Fruit fly (Drosophila melanogaster): Measurements from ENCODE around the gene wac.

Gene wac

DNA sequence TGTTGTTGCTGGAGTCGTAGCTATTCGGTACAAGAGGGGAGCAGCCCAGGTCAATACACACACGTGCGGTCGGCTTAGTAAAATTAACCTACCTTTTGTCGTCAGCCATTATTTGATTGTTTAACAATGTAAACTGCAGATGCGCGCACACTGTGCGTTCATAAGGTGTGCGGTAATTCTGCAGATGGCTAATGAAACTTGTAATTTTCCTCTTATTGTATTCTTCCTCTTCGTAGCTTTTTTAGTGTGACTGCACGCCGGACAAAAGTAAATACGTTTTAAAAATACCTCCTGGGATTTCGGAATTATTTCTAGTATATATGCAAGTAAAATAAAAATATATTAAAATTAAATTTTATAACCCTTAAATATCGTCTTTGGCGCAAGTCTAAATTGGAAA, 46.8 kb upstream of the wac start, which contains the start of gene Prp4k (continued):
- TF ChIP-seq lbe (GFP tag; optimal IDR thresholded peaks at IDR 0.05): no peak
- no peak for TF ChIP-seq CG17328 (GFP tag; IDR thresholded peaks at IDR 0.05)
- TF ChIP-seq Spps (tag; optimal IDR thresholded peaks at IDR 0.05): no peak
- no peak for TF ChIP-seq inv (GFP tag; IDR thresholded peaks at IDR 0.05; ENCODE audit: partially characterized antibody)
- no peak for TF ChIP-seq Ets97D (GFP tag; optimal IDR thresholded peaks at IDR 0.05)
- TF ChIP-seq CG17912 (GFP tag; optimal IDR thresholded peaks at IDR 0.05): no peak
- TF ChIP-seq CG13624 (GFP tag; optimal IDR thresholded peaks at IDR 0.05): no peak
- no peak for TF ChIP-seq CG17186 (GFP tag; optimal IDR thresholded peaks at IDR 0.05)
- peak; percentile 50 for TF ChIP-seq pzg (GFP tag; optimal IDR thresholded peaks at IDR 0.05)
- TF ChIP-seq gem (tag; optimal IDR thresholded peaks at IDR 0.05): no peak
- TF ChIP-seq Dp (GFP tag; optimal IDR thresholded peaks at IDR 0.05): peak; percentile 4
- no peak for TF ChIP-seq CG11560 (tag; IDR thresholded peaks at IDR 0.05)
- peak; percentile 72 for TF ChIP-seq YL-1 (GFP tag; optimal IDR thresholded peaks at IDR 0.05)
- TF ChIP-seq fd96Cb (tag; optimal IDR thresholded peaks at IDR 0.05): no peak
- 0 out of 3 replicates have a peak, but pooled peaks have one; percentile 11 for TF ChIP-seq CG6175 (GFP tag; IDR thresholded peaks at IDR 0.05)
- no peak for TF ChIP-seq CG30431 (GFP tag; optimal IDR thresholded peaks at IDR 0.05)
- no peak for TF ChIP-seq Nf-YA (GFP tag; IDR thresholded peaks at IDR 0.05)
- TF ChIP-seq CG16815 (GFP tag; optimal IDR thresholded peaks at IDR 0.05): no peak
- TF ChIP-seq en (GFP tag; optimal IDR thresholded peaks at IDR 0.05): no peak
- TF ChIP-seq CG15514 (GFP tag; optimal IDR thresholded peaks at IDR 0.05): peak; percentile 39
- no peak for TF ChIP-seq psq (GFP tag; optimal IDR thresholded peaks at IDR 0.05)
- peak; percentile 37 for TF ChIP-seq CG14710 (tag; optimal IDR thresholded peaks at IDR 0.05)
- no peak for TF ChIP-seq CG16779 (GFP tag; IDR thresholded peaks at IDR 0.05)
- no peak for TF ChIP-seq Mes4 (GFP tag; optimal IDR thresholded peaks at IDR 0.05)
- TF ChIP-seq CG10147 (GFP tag; optimal IDR thresholded peaks at IDR 0.05): no peak
- TF ChIP-seq gcm (GFP tag; optimal IDR thresholded peaks at IDR 0.05): no peak
- peak; percentile 19 for TF ChIP-seq CG17829 (tag; optimal IDR thresholded peaks at IDR 0.05)
- no peak for TF ChIP-seq ranshi (GFP tag; IDR thresholded peaks at IDR 0.05)
- no peak for TF ChIP-seq unc-4 (GFP tag; IDR thresholded peaks at IDR 0.05; ENCODE audit: partially characterized antibody)
- TF ChIP-seq PHDP (tag; optimal IDR thresholded peaks at IDR 0.05): no peak
- TF ChIP-seq da (GFP tag; optimal IDR thresholded peaks at IDR 0.05): no peak
- peak; percentile 4 for TF ChIP-seq CG30020 (tag; optimal IDR thresholded peaks at IDR 0.05)
- TF ChIP-seq CG16813 (GFP tag; IDR thresholded peaks at IDR 0.05; ENCODE audit: partially characterized antibody): no peak
- no peak for TF ChIP-seq Dad (GFP tag; optimal IDR thresholded peaks at IDR 0.05)
- TF ChIP-seq CG12219 (GFP tag; optimal IDR thresholded peaks at IDR 0.05): no peak
- TF ChIP-seq CG31224 (GFP tag; IDR thresholded peaks at IDR 0.05): no peak
- TF ChIP-seq CG6813 (GFP tag; optimal IDR thresholded peaks at IDR 0.05): no peak
- TF ChIP-seq Ssrp (tag; optimal IDR thresholded peaks at IDR 0.05): no peak
- no peak for TF ChIP-seq CG9609 (GFP tag; optimal IDR thresholded peaks at IDR 0.05)
- no peak for TF ChIP-seq CG11695 (GFP tag; IDR thresholded peaks at IDR 0.05)
- no peak for TF ChIP-seq Sry-δ (GFP tag; optimal IDR thresholded peaks at IDR 0.05)
- TF ChIP-seq chif (GFP tag; optimal IDR thresholded peaks at IDR 0.05): no peak
- no peak for TF ChIP-seq CG6765 (GFP tag; optimal IDR thresholded peaks at IDR 0.05)
- TF ChIP-seq CG12659 (GFP tag; optimal IDR thresholded peaks at IDR 0.05): peak; percentile 63
- no peak for TF ChIP-seq Dbx (GFP tag; IDR thresholded peaks at IDR 0.05)
- TF ChIP-seq CG15269 (tag; optimal IDR thresholded peaks at IDR 0.05): no peak

Data from whole organism, embryonic.